Fruit fly (Drosophila melanogaster): ENCODE data around the gene CG18641.

DNA sequence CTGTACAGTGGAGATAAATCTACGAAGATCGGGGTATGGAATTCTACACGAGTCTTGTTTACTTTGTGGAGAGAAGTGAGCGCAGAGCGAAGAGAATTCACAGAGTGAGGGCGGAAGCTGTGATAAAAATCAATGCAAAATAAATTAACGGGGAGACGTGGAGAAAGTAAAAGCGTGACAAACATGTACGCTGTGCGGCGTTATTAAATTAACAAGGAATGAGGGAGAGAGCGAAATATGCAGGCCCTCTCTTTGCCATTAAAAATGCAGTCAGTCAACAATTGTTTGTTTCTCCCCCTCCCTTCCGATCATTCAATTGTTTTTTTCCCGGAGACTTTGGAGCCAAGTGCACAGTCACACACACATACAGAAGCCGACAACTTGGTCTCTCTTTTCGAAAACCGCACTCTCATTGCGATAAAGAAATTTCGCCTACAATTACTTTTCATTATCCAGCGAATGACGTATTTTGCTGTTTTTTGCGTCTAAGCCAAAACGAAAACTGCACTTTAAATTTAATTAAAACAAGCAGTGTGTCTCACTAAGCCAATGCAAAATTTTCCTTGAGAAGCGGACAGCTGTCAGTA, 52.2 kb downstream of the CG18641 start:
- TF ChIP-seq pan (optimal IDR thresholded peaks at IDR 0.05), result no peak
- TF ChIP-seq psq (optimal IDR thresholded peaks at IDR 0.05), result no peak
- TF ChIP-seq CG8478 (optimal IDR thresholded peaks at IDR 0.05), result no peak
